Fruit fly (Drosophila melanogaster): ENCODE measurements around the gene CG14137.

DNA sequence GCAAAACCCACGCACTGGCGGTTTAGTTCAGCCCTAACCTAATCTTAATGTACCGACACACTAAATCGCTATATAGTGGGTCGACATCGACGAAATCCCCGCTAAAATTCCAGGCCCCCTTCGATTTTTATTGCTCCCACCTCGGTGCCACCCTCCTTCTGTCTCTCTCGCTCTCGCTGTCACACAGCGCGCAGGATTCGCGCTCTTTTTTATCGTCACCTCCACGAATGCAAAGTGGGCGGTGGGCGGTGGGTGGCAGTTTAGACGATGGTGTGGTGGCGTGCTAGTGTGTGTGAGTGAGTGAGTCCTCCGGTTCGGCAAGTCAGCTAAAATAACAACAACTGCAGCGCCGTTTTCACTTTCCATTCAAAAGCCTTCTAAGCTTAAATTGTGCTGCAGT is 2.2 kb upstream of the CG14137 start:
- TF ChIP-seq CG8478 (optimal IDR thresholded peaks at IDR 0.05) (no peak), EcR (GFP tag; optimal IDR thresholded peaks at IDR 0.05) (no peak), pan (optimal IDR thresholded peaks at IDR 0.05) (no peak), Dll (optimal IDR thresholded peaks at IDR 0.05) (no peak), psq (optimal IDR thresholded peaks at IDR 0.05) (no peak), usp (GFP tag; optimal IDR thresholded peaks at IDR 0.05) (no peak)

Data from whole organism.